Fruit fly (Drosophila melanogaster) whole organism, wandering third instar larva: ENCODE results near the gene rush.

Experiments used
- Abd-B ChIP-seq: fragments of >200 bp; optimal IDR thresholded peaks from 2 replicates; lab custom pipeline; 2017; ENCODE audit warnings: missing biosample characterization, missing genetic modification characterization
- CG32264 ChIP-seq: fragments of 200-800 bp; sonication (Bioruptor generic); optimal IDR thresholded peaks from 2 replicates; lab custom pipeline; 2016; ENCODE audit warnings: missing biosample characterization, missing genetic modification characterization
- CrebA ChIP-seq: fragments of 200-800 bp; sonication (Bioruptor generic); optimal IDR thresholded peaks from 2 replicates; lab custom pipeline; 2016; ENCODE audit warnings: missing biosample characterization, mild to moderate bottlenecking, missing genetic modification characterization, borderline replicate concordance
- Dfd ChIP-seq: fragments of >200 bp; optimal IDR thresholded peaks from 2 replicates; lab custom pipeline; 2017; ENCODE audit warnings: missing biosample characterization, missing genetic modification characterization
- Dif ChIP-seq: fragments of 200-275, 200-300 bp; sonication (Bioruptor generic); optimal IDR thresholded peaks from 2 replicates; lab custom pipeline; 2018; ENCODE audit warnings: missing biosample characterization, missing genetic modification characterization; ENCODE audit not compliant: partially characterized antibody
- GATAd ChIP-seq: sonication (Bioruptor generic); optimal IDR thresholded peaks from 2 replicates; lab custom pipeline; 2016; ENCODE audit warnings: missing biosample characterization, missing genetic modification characterization
- HLH106 ChIP-seq: fragments of 200-800 bp; optimal IDR thresholded peaks from 3 replicates; lab custom pipeline; 2019; ENCODE audit warnings: missing biosample characterization, mild to moderate bottlenecking, missing genetic modification characterization, moderate library complexity
- Hnf4 ChIP-seq: fragments of 200-800 bp; sonication (Bioruptor generic); optimal IDR thresholded peaks from 2 replicates; lab custom pipeline; 2016; ENCODE audit warnings: missing biosample characterization, mild to moderate bottlenecking, missing genetic modification characterization
- Hr78 ChIP-seq: fragments of >200 bp; optimal IDR thresholded peaks from 2 replicates; lab custom pipeline; 2017; ENCODE audit warnings: missing biosample characterization, missing genetic modification characterization
- Hr83 ChIP-seq: fragments of 200-300 bp; sonication (Bioruptor generic); optimal IDR thresholded peaks from 2 replicates; lab custom pipeline; 2016; ENCODE audit warnings: missing biosample characterization, mild to moderate bottlenecking, missing genetic modification characterization, moderate library complexity; ENCODE audit not compliant: poor library complexity, severe bottlenecking
- Jra ChIP-seq: sonication (Bioruptor generic); optimal IDR thresholded peaks from 2 replicates; lab custom pipeline; 2016; ENCODE audit warnings: missing biosample characterization, missing genetic modification characterization
- Mio ChIP-seq: sonication (Bioruptor generic); optimal IDR thresholded peaks from 2 replicates; lab custom pipeline; 2016; ENCODE audit warnings: missing biosample characterization, missing genetic modification characterization
- Myc ChIP-seq: fragments of >200 bp; optimal IDR thresholded peaks from 2 replicates; lab custom pipeline; 2017
- N ChIP-seq: fragments of >200 bp; optimal IDR thresholded peaks from 2 replicates; lab custom pipeline; 2018; ENCODE audit warnings: missing biosample characterization, missing external identifiers, missing genetic modification characterization
- OdsH ChIP-seq: fragments of 200-800 bp; sonication (Bioruptor generic); optimal IDR thresholded peaks from 2 replicates; lab custom pipeline; 2016; ENCODE audit warnings: missing biosample characterization, mild to moderate bottlenecking, missing genetic modification characterization
- Rel ChIP-seq, 2 experiments: fragments of 200-800 bp; sonication (Bioruptor generic) in 1 of 2; optimal IDR thresholded peaks; 2 replicates in 1 of 2; 3 replicates in 1 of 2; lab custom pipeline; 2016 to 2019; ENCODE audit warnings: mild to moderate bottlenecking in 2 of 2, missing biosample characterization in 2 of 2, missing genetic modification characterization in 2 of 2, moderate library complexity in 1 of 2
- Sp1 ChIP-seq: fragments of 200-800 bp; sonication (Bioruptor generic); optimal IDR thresholded peaks from 3 replicates; lab custom pipeline; 2019; ENCODE audit warnings: missing biosample characterization, mild to moderate bottlenecking, missing genetic modification characterization, moderate library complexity
- Vsx2 ChIP-seq: fragments of 200-300, 225-300 bp; sonication (Bioruptor generic); optimal IDR thresholded peaks from 2 replicates; lab custom pipeline; 2018; ENCODE audit warnings: missing biosample characterization, missing genetic modification characterization; ENCODE audit not compliant: partially characterized antibody
- br ChIP-seq: fragments of 200-800 bp; sonication (Bioruptor generic); optimal IDR thresholded peaks from 2 replicates; lab custom pipeline; 2016; ENCODE audit warnings: missing biosample characterization, missing genetic modification characterization
- brk ChIP-seq: fragments of 200-800 bp; sonication (Bioruptor generic); optimal IDR thresholded peaks from 2 replicates; lab custom pipeline; 2016; ENCODE audit warnings: missing biosample characterization, mild to moderate bottlenecking, missing genetic modification characterization
- dl ChIP-seq, 2 experiments: fragments of 175-275, 200-275 bp in 1 of 2; fragments of 200-275 bp in 1 of 2; sonication (Bioruptor generic); optimal IDR thresholded peaks; lab custom pipeline; 2018; ENCODE audit warnings: mild to moderate bottlenecking in 2 of 2, missing biosample characterization in 2 of 2, missing genetic modification characterization in 2 of 2, moderate library complexity in 2 of 2; ENCODE audit not compliant: partially characterized antibody in 2 of 2, insufficient read depth in 1 of 2
- dmrt93B ChIP-seq: fragments of 200-800 bp; sonication (Bioruptor generic); optimal IDR thresholded peaks from 2 replicates; lab custom pipeline; 2018; ENCODE audit warnings: missing biosample characterization, mild to moderate bottlenecking, missing genetic modification characterization
- dsf ChIP-seq: sonication (Bioruptor generic); optimal IDR thresholded peaks from 2 replicates; lab custom pipeline; 2016; ENCODE audit warnings: missing biosample characterization, missing genetic modification characterization, borderline replicate concordance
- ey ChIP-seq: fragments of 200-800 bp; sonication (Bioruptor generic); optimal IDR thresholded peaks from 2 replicates; lab custom pipeline; 2016; ENCODE audit warnings: missing biosample characterization, missing genetic modification characterization
- foxo ChIP-seq, 2 experiments: fragments of 200-800 bp; sonication (Bioruptor generic); optimal IDR thresholded peaks; 2 replicates in 1 of 2; 3 replicates in 1 of 2; lab custom pipeline; 2016 to 2017; ENCODE audit warnings: missing biosample characterization in 2 of 2, missing genetic modification characterization in 2 of 2
- fru ChIP-seq: fragments of 200-800 bp; sonication (Bioruptor generic); optimal IDR thresholded peaks from 3 replicates; lab custom pipeline; 2016; ENCODE audit warnings: missing biosample characterization, mild to moderate bottlenecking, missing genetic modification characterization
- h ChIP-seq: fragments of 200-800 bp; sonication (Bioruptor generic); optimal IDR thresholded peaks from 3 replicates; lab custom pipeline; 2016; ENCODE audit warnings: missing biosample characterization, mild to moderate bottlenecking, missing genetic modification characterization
- jim ChIP-seq: fragments of 175-275, 200-325 bp; sonication (Bioruptor generic); optimal IDR thresholded peaks from 2 replicates; lab custom pipeline; 2016; ENCODE audit warnings: missing biosample characterization, mild to moderate bottlenecking, missing genetic modification characterization
- pan ChIP-seq: fragments of >200 bp; optimal IDR thresholded peaks from 2 replicates; lab custom pipeline; 2017
- psq ChIP-seq: fragments of 200-800 bp; sonication (Bioruptor generic); optimal IDR thresholded peaks from 3 replicates; lab custom pipeline; 2017; ENCODE audit warnings: missing biosample characterization, mild to moderate bottlenecking, missing genetic modification characterization, moderate library complexity
- rgr ChIP-seq: fragments of 200-800 bp; sonication (Bioruptor generic); optimal IDR thresholded peaks from 3 replicates; lab custom pipeline; 2016; ENCODE audit warnings: missing biosample characterization, mild to moderate bottlenecking, missing genetic modification characterization
- sage ChIP-seq: fragments of 200-800 bp; sonication (Bioruptor generic); optimal IDR thresholded peaks from 2 replicates; lab custom pipeline; 2016; ENCODE audit warnings: missing biosample characterization, mild to moderate bottlenecking, missing genetic modification characterization
- sv ChIP-seq: fragments of 200-800 bp; sonication (Bioruptor generic); optimal IDR thresholded peaks from 3 replicates; lab custom pipeline; 2016; ENCODE audit warnings: missing biosample characterization, missing genetic modification characterization
- tai ChIP-seq: sonication (Bioruptor generic); optimal IDR thresholded peaks from 2 replicates; lab custom pipeline; 2016; ENCODE audit warnings: missing biosample characterization, missing genetic modification characterization
- usp ChIP-seq: fragments of >200 bp; optimal IDR thresholded peaks from 2 replicates; lab custom pipeline; 2017; ENCODE audit warnings: missing biosample characterization, missing genetic modification characterization
- woc ChIP-seq: sonication (Bioruptor generic); optimal IDR thresholded peaks from 2 replicates; lab custom pipeline; 2016; ENCODE audit warnings: missing biosample characterization, mild to moderate bottlenecking, missing genetic modification characterization

Gene rush

DNA sequence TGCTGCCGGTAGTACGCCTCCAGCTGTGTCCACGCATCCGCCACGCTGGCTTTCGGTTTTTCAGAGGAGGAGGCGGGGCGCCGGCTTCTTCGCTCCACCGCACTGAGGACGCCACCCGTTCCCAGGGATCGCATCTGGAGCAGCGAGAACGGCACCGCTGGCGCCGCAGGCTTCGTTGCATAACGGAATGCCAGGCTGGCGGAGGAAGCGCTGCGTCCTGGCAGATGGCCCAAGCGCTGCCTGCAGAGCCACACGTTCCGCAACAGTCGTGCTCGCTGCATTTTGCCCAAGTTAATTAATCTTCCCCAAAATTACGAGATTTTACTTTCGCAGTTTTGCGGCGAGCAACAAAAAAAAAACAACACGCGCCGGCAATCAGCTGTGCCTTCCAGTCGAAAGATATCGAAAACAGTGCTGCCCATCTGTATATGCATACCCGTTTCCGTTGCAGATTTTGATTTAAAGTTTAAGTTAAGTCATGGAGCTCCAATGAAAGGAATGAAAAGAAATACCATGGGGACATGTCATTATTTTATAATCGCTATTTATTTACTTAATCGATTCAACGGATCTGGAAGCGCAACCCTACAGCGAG lies 18.0 kb upstream of the rush start, which contains the start of gene Lrpprc2:
Lrpprc2 (minus strand) TSS at position 340 of the 595 bp plus-strand sequence.
- TF ChIP-seq Abd-B: no peak
- no peak for TF ChIP-seq GATAd (GFP tag; lab: Kevin White, UChicago)
- no peak for TF ChIP-seq dmrt93B (GFP tag; lab: Kevin White, UChicago)
- no peak for TF ChIP-seq OdsH
- no peak for TF ChIP-seq usp (GFP tag; lab: Kevin White, UChicago)
- TF ChIP-seq Vsx2 (GFP tag; lab: Kevin White, UChicago): no peak
- TF ChIP-seq pan (lab: Kevin White, UChicago): no peak
- no peak for TF ChIP-seq Hr83 (GFP tag; lab: Kevin White, UChicago)
- TF ChIP-seq Rel (GFP tag; optimal IDR thresholded peaks at IDR 0.05; lab: Kevin White, UChicago): no peak
- no peak for TF ChIP-seq Rel (tag; optimal IDR thresholded peaks at IDR 0.05; lab: Kevin White, UChicago)
- no peak for TF ChIP-seq jim
- no peak for TF ChIP-seq Hr78 (GFP tag; lab: Kevin White, UChicago)
- no peak for TF ChIP-seq N (GFP tag; lab: Kevin White, UChicago)
- TF ChIP-seq Sp1: no peak
- no peak for TF ChIP-seq Hnf4 (GFP tag; lab: Kevin White, UChicago)
- TF ChIP-seq h (GFP tag; lab: Kevin White, UChicago): no peak
- TF ChIP-seq HLH106 (tag; lab: Kevin White, UChicago): no peak
- TF ChIP-seq foxo (GFP tag; optimal IDR thresholded peaks at IDR 0.05; lab: Kevin White, UChicago): no peak
- TF ChIP-seq br: no peak
- TF ChIP-seq woc (GFP tag; lab: Kevin White, UChicago): no peak
- TF ChIP-seq ey (GFP tag; lab: Kevin White, UChicago): no peak

dm6 chrX:1461544-1461943 lies 16.8 kb upstream of the rush start, which contains the start of gene CG14787:
Gene CG14787 (minus strand): TSS chrX:1461676.
- no peak for TF ChIP-seq rgr
- no peak for TF ChIP-seq CrebA (GFP tag; lab: Kevin White, UChicago)
- TF ChIP-seq fru: no peak
- no peak for TF ChIP-seq dsf (GFP tag; lab: Kevin White, UChicago)
- no peak for TF ChIP-seq Hr78 (GFP tag; lab: Kevin White, UChicago)

dm6 chrX:1464033-1464432 lies 14.3 kb upstream of the rush start, which contains the start of gene Ns3:
Gene Ns3 (minus strand): TSS chrX:1464220.
- TF ChIP-seq sv (GFP tag; lab: Kevin White, UChicago): no peak
- TF ChIP-seq Mio (GFP tag; lab: Kevin White, UChicago): no peak
- TF ChIP-seq N (GFP tag; lab: Kevin White, UChicago): no peak
- no peak for TF ChIP-seq Hr83 (GFP tag; lab: Kevin White, UChicago)
- TF ChIP-seq dl (GFP tag; optimal IDR thresholded peaks at IDR 0.05; lab: Kevin White, UChicago; ENCODE audit: insufficient read depth in 1 of 2, partially characterized antibody in 2 of 2): no peak
- TF ChIP-seq foxo (GFP tag; optimal IDR thresholded peaks at IDR 0.05; lab: Kevin White, UChicago): no peak
- TF ChIP-seq Dif: no peak
- TF ChIP-seq Hnf4 (GFP tag; lab: Kevin White, UChicago): no peak
- no peak for TF ChIP-seq psq (GFP tag; lab: Kevin White, UChicago)
- TF ChIP-seq fru: no peak
- no peak for TF ChIP-seq Myc (lab: Kevin White, UChicago)
- TF ChIP-seq, all 38 proteins: peak for 0

DNA sequence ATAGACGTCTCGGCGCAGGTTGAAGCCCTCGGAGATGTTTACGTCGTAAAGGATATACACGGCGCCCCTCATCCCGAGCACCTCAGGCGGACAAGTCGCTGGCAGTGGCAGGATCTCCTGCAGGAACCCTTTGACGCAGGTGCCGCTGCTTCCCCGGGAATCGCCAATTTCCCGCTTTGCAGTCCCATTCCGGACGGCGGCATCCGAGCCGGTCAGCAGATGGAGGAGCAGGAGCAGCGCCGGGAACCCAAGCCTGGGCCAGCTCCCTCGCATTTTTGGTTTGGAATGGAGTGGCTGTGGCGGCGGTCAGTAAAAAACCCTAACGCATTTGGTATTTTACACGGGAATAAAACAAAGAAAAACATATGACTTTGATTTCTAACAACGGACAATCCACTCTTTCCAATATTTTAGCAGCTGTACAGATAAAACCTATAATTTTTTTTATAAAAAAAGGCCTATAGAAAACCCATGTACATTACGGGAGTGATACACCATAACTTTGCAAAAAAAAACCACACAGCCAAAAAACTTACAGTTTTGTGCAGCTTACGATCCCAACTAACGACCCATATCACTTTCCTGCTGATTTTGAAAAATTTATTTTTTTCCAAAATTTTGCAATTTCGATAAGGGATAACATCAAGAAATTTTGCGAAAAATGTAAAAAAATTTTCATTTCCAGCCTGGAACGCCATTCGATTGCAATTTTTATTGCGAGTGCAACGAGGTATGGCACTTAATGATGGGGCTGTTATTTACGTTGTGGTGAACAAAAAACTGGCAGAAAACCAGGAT lies 12.4 kb upstream of the rush start, which contains the start of the genes O-fut2 and CG14777:
O-fut2 (minus strand) TSS at position 290 of the 798 bp plus-strand sequence.
CG14777 (plus strand) TSS at position 428 of the 798 bp plus-strand sequence.
- TF ChIP-seq woc (GFP tag; lab: Kevin White, UChicago) (no peak), jim (no peak), OdsH (peak; percentile 35), Myc (lab: Kevin White, UChicago) (no peak), HLH106 (tag; lab: Kevin White, UChicago) (peak; percentile 4), rgr (peak; percentile 47), GATAd (GFP tag; lab: Kevin White, UChicago) (no peak), CrebA (GFP tag; lab: Kevin White, UChicago) (no peak), fru (peak; percentile 37), ey (GFP tag; lab: Kevin White, UChicago) (peak; percentile 66), Dfd (no peak), Hnf4 (GFP tag; lab: Kevin White, UChicago) (no peak), Abd-B (no peak), dsf (GFP tag; lab: Kevin White, UChicago) (no peak), CG32264 (no peak), sage (GFP tag; lab: Kevin White, UChicago) (no peak), dmrt93B (GFP tag; lab: Kevin White, UChicago) (no peak), pan (lab: Kevin White, UChicago) (no peak), usp (GFP tag; lab: Kevin White, UChicago) (no peak), Hr78 (GFP tag; lab: Kevin White, UChicago) (no peak), Hr83 (GFP tag; lab: Kevin White, UChicago) (no peak), N (GFP tag; lab: Kevin White, UChicago) (no peak), Jra (GFP tag; lab: Kevin White, UChicago) (no peak), dl (GFP tag; optimal IDR thresholded peaks at IDR 0.05; lab: Kevin White, UChicago; ENCODE audit: insufficient read depth in 1 of 2, partially characterized antibody in 2 of 2) (no peak), br (no peak), sv (GFP tag; lab: Kevin White, UChicago) (no peak), Sp1 (no peak), brk (GFP tag; lab: Kevin White, UChicago) (no peak), tai (GFP tag; lab: Kevin White, UChicago) (no peak), h (GFP tag; lab: Kevin White, UChicago) (peak; percentile 30), Rel (GFP tag; optimal IDR thresholded peaks at IDR 0.05; lab: Kevin White, UChicago) (no peak), Rel (tag; optimal IDR thresholded peaks at IDR 0.05; lab: Kevin White, UChicago) (no peak)
